Worm (Caenorhabditis elegans): Measurements from ENCODE around the gene F42G4.7.
A peak's percentile ranks its signal among the peaks of the same experiment; 100 is the strongest.

F42G4.7 gene

DNA sequence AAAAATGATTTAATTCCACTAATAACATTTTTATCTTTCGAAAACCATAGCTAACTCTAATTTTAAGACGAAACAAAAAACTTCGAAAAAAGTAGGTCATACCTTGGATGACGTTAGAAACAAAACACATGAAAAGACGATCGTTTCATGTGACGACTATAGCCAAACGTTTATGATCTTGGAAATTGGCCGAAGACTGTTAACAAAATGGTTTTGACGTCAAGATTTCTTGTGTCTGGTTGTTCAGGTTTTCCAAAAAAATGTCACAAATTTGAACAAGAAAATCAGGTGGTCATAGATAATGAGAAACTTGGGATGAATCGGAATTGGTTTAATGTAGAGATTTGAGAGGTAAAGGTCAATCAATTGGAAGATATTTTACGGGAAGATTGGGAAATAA lies 43.8 kb downstream of the F42G4.7 start:
- TF ChIP-seq Y105C5A.15 (GFP tag; IDR thresholded peaks at IDR 0.05) (no peak), mxl-2 (GFP tag; conservative IDR thresholded peaks at IDR 0.05) (no peak), hlh-30 (tag; optimal IDR thresholded peaks at IDR 0.05; ENCODE audit: insufficient read depth) (peak; percentile 60)

DNA sequence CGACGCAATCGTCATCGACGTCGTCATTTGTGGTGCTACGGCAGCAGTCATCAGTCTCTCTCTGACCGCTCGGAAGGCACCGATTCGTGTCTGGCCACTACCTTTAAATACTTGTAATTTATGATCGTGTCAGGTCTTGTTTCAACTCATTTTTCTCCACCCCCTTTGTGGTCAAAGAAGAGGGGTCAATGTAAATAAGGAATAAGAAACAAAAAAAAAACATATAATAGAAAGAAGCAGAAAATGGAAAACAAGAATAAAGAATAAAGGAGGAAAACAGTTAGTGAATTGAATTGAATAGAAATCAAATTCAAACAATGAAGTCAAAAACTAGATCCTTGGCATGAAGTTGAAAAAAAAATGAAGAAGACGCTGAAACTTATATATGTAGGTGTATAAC lies 46.3 kb downstream of the F42G4.7 start, which contains the start of gene Y38F1A.8:
Gene Y38F1A.8 (minus strand): TSS at position 101 of the 400 bp plus-strand sequence.
- TF ChIP-seq ceh-82 (tag; optimal IDR thresholded peaks at IDR 0.05), result no peak
- TF ChIP-seq hif-1 (tag; optimal IDR thresholded peaks at IDR 0.05), result no peak
- no peak for TF ChIP-seq tra-1 (GFP tag; IDR thresholded peaks at IDR 0.05)
- no peak for TF ChIP-seq ceh-20 (GFP tag; IDR thresholded peaks at IDR 0.05)
- TF ChIP-seq nhr-6 (tag; optimal IDR thresholded peaks at IDR 0.05), result no peak
- no peak for TF ChIP-seq Y48G9A.11 (GFP tag; IDR thresholded peaks at IDR 0.05)
- TF ChIP-seq saeg-2 (GFP tag; IDR thresholded peaks at IDR 0.05), result no peak
- TF ChIP-seq madf-5 (GFP tag; IDR thresholded peaks at IDR 0.05), result no peak
- no peak for TF ChIP-seq F44E2.7 (GFP tag; IDR thresholded peaks at IDR 0.05)
- no peak for TF ChIP-seq ZK546.5 (tag; optimal IDR thresholded peaks at IDR 0.05)
- no peak for TF ChIP-seq R02D3.7 (tag; optimal IDR thresholded peaks at IDR 0.05)
- no peak for TF ChIP-seq lin-29 (GFP tag; IDR thresholded peaks at IDR 0.05)
- TF ChIP-seq ztf-7 (tag; optimal IDR thresholded peaks at IDR 0.05), result no peak
- TF ChIP-seq nhr-42 (GFP tag; IDR thresholded peaks at IDR 0.05), result no peak
- TF ChIP-seq snpc-1.2 (GFP tag; IDR thresholded peaks at IDR 0.05), result no peak

DNA sequence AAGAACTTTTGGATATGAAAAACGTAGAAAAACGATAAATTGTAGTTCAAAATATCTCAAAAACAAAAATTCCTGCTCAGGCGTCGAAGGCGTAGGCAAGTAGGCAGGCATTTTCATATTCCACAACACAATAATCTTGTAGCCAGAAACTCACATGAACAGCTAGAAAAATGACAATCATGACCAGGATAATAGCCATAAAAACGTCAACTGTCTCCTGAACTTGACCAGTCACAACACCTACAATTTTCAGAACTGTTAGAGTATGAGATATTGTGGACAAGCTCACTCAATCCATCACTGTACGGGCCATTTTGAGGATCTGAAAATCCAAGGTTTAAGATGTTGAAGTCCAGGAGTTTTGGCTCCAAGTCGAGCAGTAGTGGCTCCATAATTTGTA lies 49.7 kb downstream of the F42G4.7 start, which contains the start of gene Y38F1A.7:
Gene Y38F1A.7 (minus strand): TSS at position 392 of the 400 bp plus-strand sequence.
- TF ChIP-seq mdt-29 (GFP tag; IDR thresholded peaks at IDR 0.05), result no peak
- no peak for TF ChIP-seq saeg-2 (GFP tag; IDR thresholded peaks at IDR 0.05)
- TF ChIP-seq unc-62 (GFP tag; optimal IDR thresholded peaks at IDR 0.05 in 1 of 2), result peak in 1 of 2 experiments; percentile 92
- no peak for TF ChIP-seq unc-62 (tag; optimal IDR thresholded peaks at IDR 0.05)

DNA sequence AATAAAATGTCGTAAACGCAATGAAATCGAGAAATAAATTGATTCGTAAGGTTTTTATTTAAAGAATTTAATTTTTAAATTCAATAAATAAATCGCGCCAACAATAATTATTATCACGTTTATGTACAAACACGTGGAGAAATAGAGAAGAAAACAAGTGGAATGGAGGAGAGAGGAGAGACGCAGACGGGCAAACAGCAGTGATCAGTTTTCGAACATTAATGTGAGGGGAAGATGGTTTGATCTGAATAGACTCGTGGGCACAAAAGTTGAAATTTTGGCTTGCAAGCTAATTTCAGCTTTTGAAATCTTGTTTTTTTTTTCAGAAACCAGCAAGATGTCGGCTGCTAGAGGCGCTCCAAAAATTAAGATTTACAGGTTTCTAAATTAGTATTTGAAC lies 50.8 kb downstream of the F42G4.7 start, which contains the start of gene hphd-1:
Gene hphd-1 (minus strand): TSS at position 323 of the 400 bp plus-strand sequence.
- TF ChIP-seq snpc-4 (tag; optimal IDR thresholded peaks at IDR 0.05) (no peak), duxl-1 (tag; optimal IDR thresholded peaks at IDR 0.05; ENCODE audit: poor library complexity) (peak; percentile 61), Y105C5A.15 (GFP tag; IDR thresholded peaks at IDR 0.05) (no peak), ceh-44 (GFP tag; IDR thresholded peaks at IDR 0.05) (no peak), aha-1 (tag) (peak; percentile 28), unc-39 (tag; optimal IDR thresholded peaks at IDR 0.05) (no peak), arid-1 (GFP tag; conservative IDR thresholded peaks at IDR 0.05) (no peak), dmd-8 (GFP tag; IDR thresholded peaks at IDR 0.05) (no peak), pha-4 (GFP tag; IDR thresholded peaks at IDR 0.05) (no peak), pha-4 (tag; optimal IDR thresholded peaks at IDR 0.05) (peak; percentile 56), sdz-12 (GFP tag; optimal IDR thresholded peaks at IDR 0.05) (no peak), zip-2 (tag; optimal IDR thresholded peaks at IDR 0.05) (no peak), ceh-32 (tag; optimal IDR thresholded peaks at IDR 0.05; ENCODE audit: poor library complexity) (no peak), mdl-1 (tag; optimal IDR thresholded peaks at IDR 0.05) (peak; percentile 35 to 95), nhr-28 (tag; optimal IDR thresholded peaks at IDR 0.05) (peak; percentile 83), nhr-102 (tag; optimal IDR thresholded peaks at IDR 0.05) (peak; percentile 48), dpl-1 (GFP tag; optimal IDR thresholded peaks at IDR 0.05) (peak; percentile 35), pqm-1 (tag; optimal IDR thresholded peaks at IDR 0.05) (no peak), ceh-20 (GFP tag; IDR thresholded peaks at IDR 0.05) (no peak), F37D6.2 (tag; optimal IDR thresholded peaks at IDR 0.05) (no peak), nhr-48 (tag; optimal IDR thresholded peaks at IDR 0.05) (peak; percentile 37), F44E2.7 (GFP tag; IDR thresholded peaks at IDR 0.05) (no peak), Y5F2A.4 (GFP tag; optimal IDR thresholded peaks at IDR 0.05) (no peak), ces-1 (GFP tag; optimal IDR thresholded peaks at IDR 0.05) (no peak), mep-1 (tag; optimal IDR thresholded peaks at IDR 0.05) (peak; percentile 70), nhr-6 (tag; optimal IDR thresholded peaks at IDR 0.05) (no peak), fkh-10 (GFP tag; optimal IDR thresholded peaks at IDR 0.05) (no peak), mxl-3 (GFP tag; optimal IDR thresholded peaks at IDR 0.05) (peak; percentile 82), tra-1 (GFP tag; IDR thresholded peaks at IDR 0.05) (peak; percentile 35; the same call in 1 of the 2 replicates), jun-1 (tag; optimal IDR thresholded peaks at IDR 0.05) (no peak), cey-2 (tag; optimal IDR thresholded peaks at IDR 0.05; ENCODE audit: borderline replicate concordance, insufficient read depth) (no peak)
